Worm (Caenorhabditis elegans) whole organism, L2 larva: ENCODE data around the gene C15B12.8.

Source experiments
- C34F6.9 ChIP-seq: fragments of 150-350 bp; optimal IDR thresholded peaks from 2 replicates; lab custom pipeline; 2014; ENCODE audit warnings: missing biosample characterization, missing genetic modification characterization
- F13H6.1 ChIP-seq: sonication (generic microtip); optimal IDR thresholded peaks from 2 replicates; lab custom pipeline; 2016; ENCODE audit warnings: missing genetic modification characterization, missing compliant biosample characterization
- R02D3.7 ChIP-seq: fragments of 150-350 bp; optimal IDR thresholded peaks from 2 replicates; lab custom pipeline; 2014; ENCODE audit warnings: missing biosample characterization, missing genetic modification characterization
- Y55F3AM.14 ChIP-seq: fragments of 200-800 bp; sonication (Bioruptor generic); optimal IDR thresholded peaks from 2 replicates; lab custom pipeline; 2018; ENCODE audit warnings: mild to moderate bottlenecking, missing genetic modification characterization, missing compliant biosample characterization
- ZK546.5 ChIP-seq: sonication (generic microtip); optimal IDR thresholded peaks from 2 replicates; lab custom pipeline; 2017; ENCODE audit warnings: missing biosample characterization, missing genetic modification characterization
- alr-1 ChIP-seq: fragments of 150-350 bp; optimal IDR thresholded peaks from 2 replicates; lab custom pipeline; 2014; ENCODE audit warnings: missing biosample characterization, missing genetic modification characterization
- aly-2 ChIP-seq: fragments of 150-350 bp; optimal IDR thresholded peaks from 2 replicates; lab custom pipeline; 2014; ENCODE audit warnings: missing biosample characterization, missing genetic modification characterization
- ama-1 ChIP-seq: fragments of 150-350 bp; optimal IDR thresholded peaks from 2 replicates; lab custom pipeline; 2018; ENCODE audit warnings: inconsistent platforms
- blmp-1 ChIP-seq: sonication (generic microtip); optimal IDR thresholded peaks from 2 replicates; lab custom pipeline; 2017; ENCODE audit warnings: missing genetic modification characterization, mild to moderate bottlenecking, missing compliant biosample characterization, antibody characterized with exemption, moderate library complexity; ENCODE audit not compliant: insufficient read depth
- ceh-16 ChIP-seq: fragments of 150-350 bp; optimal IDR thresholded peaks from 2 replicates; lab custom pipeline; 2014; ENCODE audit warnings: missing biosample characterization, missing genetic modification characterization
- ceh-82 ChIP-seq: fragments of 150-350 bp; optimal IDR thresholded peaks from 2 replicates; lab custom pipeline; 2014; ENCODE audit warnings: missing biosample characterization, missing genetic modification characterization
- dmd-4 ChIP-seq: sonication (generic microtip); optimal IDR thresholded peaks from 2 replicates; lab custom pipeline; 2017; ENCODE audit warnings: missing biosample characterization, missing genetic modification characterization
- egl-27 ChIP-seq: sonication (generic microtip); optimal IDR thresholded peaks from 3 replicates; lab custom pipeline; 2017; ENCODE audit warnings: missing biosample characterization, missing genetic modification reagents, missing genetic modification characterization
- elt-3 ChIP-seq: sonication (generic microtip); optimal IDR thresholded peaks from 2 replicates; lab custom pipeline; 2017; ENCODE audit warnings: missing biosample characterization, missing genetic modification characterization
- lin-11 ChIP-seq: fragments of 150-350 bp; sonication (generic microtip); optimal IDR thresholded peaks from 2 replicates; lab custom pipeline; 2014; ENCODE audit warnings: missing biosample characterization, missing genetic modification characterization, inconsistent platforms, mixed read lengths
- lin-39 ChIP-seq: fragments of 150-350 bp; optimal IDR thresholded peaks from 2 replicates; lab custom pipeline; 2014; ENCODE audit warnings: missing biosample characterization, missing genetic modification reagents, missing genetic modification characterization
- lsy-2 ChIP-seq, 2 experiments: fragments of 150-350 bp in 1 of 2; sonication (generic microtip) in 1 of 2; optimal IDR thresholded peaks; 2 replicates each; lab custom pipeline; 2014 to 2017; ENCODE audit warnings: missing biosample characterization in 2 of 2, missing genetic modification characterization in 2 of 2
- mab-5 ChIP-seq: fragments of 150-350 bp; optimal IDR thresholded peaks from 2 replicates; lab custom pipeline; 2014; ENCODE audit warnings: missing biosample characterization, missing genetic modification characterization
- mbf-1 ChIP-seq: sonication (generic microtip); optimal IDR thresholded peaks from 2 replicates; lab custom pipeline; 2017; ENCODE audit warnings: missing biosample characterization, missing genetic modification characterization
- mdl-1 ChIP-seq, 2 experiments: fragments of 150-350 bp in 1 of 2; sonication (generic microtip) in 1 of 2; optimal IDR thresholded peaks; 2 replicates each; lab custom pipeline; 2017; ENCODE audit warnings: missing biosample characterization in 2 of 2, missing genetic modification characterization in 2 of 2
- nhr-10 ChIP-seq: sonication (generic microtip); optimal IDR thresholded peaks from 2 replicates; lab custom pipeline; 2017; ENCODE audit warnings: missing biosample characterization, missing genetic modification characterization
- nhr-11 ChIP-seq: fragments of 150-350 bp; optimal IDR thresholded peaks from 2 replicates; lab custom pipeline; 2014; ENCODE audit warnings: missing biosample characterization, missing genetic modification characterization
- nhr-12 ChIP-seq: fragments of 150-350 bp; optimal IDR thresholded peaks from 2 replicates; lab custom pipeline; 2014; ENCODE audit warnings: missing biosample characterization, missing genetic modification characterization
- nhr-129 ChIP-seq: fragments of 150-350 bp; optimal IDR thresholded peaks from 2 replicates; lab custom pipeline; 2014; ENCODE audit warnings: missing biosample characterization, missing genetic modification characterization
- nhr-23 ChIP-seq: fragments of 150-350 bp; optimal IDR thresholded peaks from 2 replicates; lab custom pipeline; 2014; ENCODE audit warnings: missing biosample characterization, missing genetic modification reagents, missing genetic modification characterization
- nhr-25 ChIP-seq: fragments of 150-350 bp; sonication (generic microtip); optimal IDR thresholded peaks from 3 replicates; lab custom pipeline; 2014; ENCODE audit warnings: missing biosample characterization, missing genetic modification characterization
- nhr-6 ChIP-seq: fragments of 150-350 bp; optimal IDR thresholded peaks from 2 replicates; lab custom pipeline; 2014; ENCODE audit warnings: missing biosample characterization, missing genetic modification characterization
- peb-1 ChIP-seq: fragments of 150-350 bp; optimal IDR thresholded peaks from 2 replicates; lab custom pipeline; 2014; ENCODE audit warnings: missing biosample characterization, missing genetic modification characterization
- skn-1 ChIP-seq: sonication (generic microtip); optimal IDR thresholded peaks from 2 replicates; lab custom pipeline; 2017; ENCODE audit warnings: missing biosample characterization, missing genetic modification characterization
- sma-3 ChIP-seq: sonication (generic microtip); optimal IDR thresholded peaks from 2 replicates; lab custom pipeline; 2016; ENCODE audit warnings: missing genetic modification reagents, missing genetic modification characterization, missing compliant biosample characterization
- sma-9 ChIP-seq, 2 experiments: fragments of 150-350 bp in 1 of 2; sonication (generic microtip) in 1 of 2; optimal IDR thresholded peaks; 2 replicates each; lab custom pipeline; 2014 to 2016; ENCODE audit warnings: missing genetic modification characterization in 2 of 2, mild to moderate bottlenecking in 1 of 2, missing biosample characterization in 1 of 2, missing compliant biosample characterization in 1 of 2, missing genetic modification reagents in 1 of 2, moderate library complexity in 1 of 2
- snpc-4 ChIP-seq: fragments of 150-350 bp; optimal IDR thresholded peaks from 2 replicates; lab custom pipeline; 2014; ENCODE audit warnings: missing biosample characterization, missing genetic modification characterization
- unc-39 ChIP-seq: fragments of 150-350 bp; optimal IDR thresholded peaks from 2 replicates; lab custom pipeline; 2014; ENCODE audit warnings: missing biosample characterization, missing genetic modification characterization
- unc-55 ChIP-seq: fragments of 150-350 bp; sonication (generic microtip); optimal IDR thresholded peaks from 3 replicates; lab custom pipeline; 2014; ENCODE audit warnings: missing biosample characterization, missing genetic modification reagents, missing genetic modification characterization
- unc-62 ChIP-seq: fragments of 150-350 bp; optimal IDR thresholded peaks from 2 replicates; lab custom pipeline; 2014; ENCODE audit warnings: missing biosample characterization, missing genetic modification reagents, missing genetic modification characterization
- zag-1 ChIP-seq: fragments of 150-350 bp; optimal IDR thresholded peaks from 2 replicates; lab custom pipeline; 2014; ENCODE audit warnings: missing biosample characterization, missing genetic modification characterization
- ztf-1 ChIP-seq: fragments of 200-800 bp; sonication (Bioruptor generic); conservative IDR thresholded peaks from 2 replicates; pipeline ENCODE4 v1.3.6; 2022; ENCODE audit warnings: missing genetic modification characterization, missing compliant biosample characterization
- ztf-11 ChIP-seq: sonication (generic microtip); optimal IDR thresholded peaks from 2 replicates; lab custom pipeline; 2017; ENCODE audit warnings: missing biosample characterization, missing genetic modification characterization

Gene C15B12.8

DNA sequence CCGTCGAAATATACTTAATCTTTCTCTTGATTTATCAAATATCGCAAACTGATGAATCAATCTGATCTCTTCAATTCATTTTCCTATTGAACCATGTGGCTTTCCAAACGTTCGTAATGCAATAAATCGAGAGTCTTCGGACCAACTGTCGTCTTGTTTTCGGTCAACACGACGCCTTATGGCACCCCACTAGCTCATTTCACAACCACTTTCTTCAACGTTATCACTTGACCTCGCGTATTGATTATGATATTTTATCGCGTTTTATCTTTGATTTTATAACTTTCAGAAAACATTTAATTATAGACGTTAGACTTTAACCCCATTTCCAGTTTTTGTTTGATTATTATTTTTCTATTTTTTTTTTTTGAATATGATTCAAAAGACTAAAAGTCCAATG lies 35.7 kb downstream of the C15B12.8 start:
- TF ChIP-seq alr-1 (tag; lab: Kevin White, UChicago), result no peak
- TF ChIP-seq ceh-82 (tag; lab: Kevin White, UChicago), result no peak
- no peak for TF ChIP-seq nhr-12
- peak; percentile 42 for TF ChIP-seq F13H6.1
- peak; percentile 44 for TF ChIP-seq nhr-129
- TF ChIP-seq dmd-4 (tag; lab: Kevin White, UChicago), result no peak
- no peak for TF ChIP-seq skn-1
- no peak for TF ChIP-seq snpc-4 (tag; lab: Kevin White, UChicago)
- no peak for TF ChIP-seq nhr-25 (tag; lab: Kevin White, UChicago)
- no peak for TF ChIP-seq peb-1 (tag; lab: Kevin White, UChicago)
- TF ChIP-seq lsy-2 (tag; optimal IDR thresholded peaks at IDR 0.05; lab: Kevin White, UChicago), result peak in 1 of 2 experiments; percentile 42
- no peak for TF ChIP-seq elt-3 (tag; lab: Kevin White, UChicago)
- TF ChIP-seq lin-11 (tag; lab: Kevin White, UChicago), result no peak
- TF ChIP-seq ama-1 (lab: Kevin White, UChicago), result no peak
- no peak for TF ChIP-seq unc-62 (GFP tag; lab: Kevin White, UChicago)
- no peak for TF ChIP-seq ZK546.5 (tag; lab: Kevin White, UChicago)
- no peak for TF ChIP-seq nhr-6 (tag; lab: Kevin White, UChicago)
- TF ChIP-seq sma-9 (GFP tag; optimal IDR thresholded peaks at IDR 0.05; lab: Kevin White, UChicago), result peak; percentile 38
- no peak for TF ChIP-seq sma-9 (tag; optimal IDR thresholded peaks at IDR 0.05; lab: Kevin White, UChicago)
- TF ChIP-seq mdl-1 (tag; optimal IDR thresholded peaks at IDR 0.05; lab: Kevin White, UChicago), result no peak
- TF ChIP-seq, all 48 proteins: peak for 4

DNA sequence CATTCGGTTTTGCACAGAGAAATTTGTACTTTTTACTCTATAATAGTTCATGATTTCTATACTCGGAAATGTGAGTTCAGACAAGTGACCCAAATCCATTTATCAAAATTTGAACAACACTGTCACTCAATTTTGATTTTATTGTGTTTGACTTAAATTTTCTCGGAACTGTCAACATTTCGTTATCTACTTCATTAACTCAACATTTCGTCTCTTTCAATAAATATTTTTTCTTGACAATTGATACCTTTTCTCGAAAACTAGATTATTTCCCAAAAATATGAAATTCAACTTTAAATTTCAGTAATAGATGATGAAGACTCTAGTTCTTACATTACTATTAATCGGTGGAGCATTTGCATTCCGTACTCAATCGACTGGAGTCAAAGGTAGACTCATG lies 36.6 kb downstream of the C15B12.8 start, which contains the start of gene ttr-36:
Gene ttr-36 (plus strand): TSS at position 301 of the 400 bp plus-strand sequence.
- TF ChIP-seq ztf-11 (tag; lab: Kevin White, UChicago), result no peak
- TF ChIP-seq nhr-25 (tag; lab: Kevin White, UChicago), result no peak
- no peak for TF ChIP-seq skn-1
- TF ChIP-seq unc-39, result no peak
- TF ChIP-seq nhr-10 (tag; lab: Kevin White, UChicago), result no peak
- TF ChIP-seq unc-55, result no peak
- TF ChIP-seq sma-3 (GFP tag; lab: Kevin White, UChicago), result no peak
- no peak for TF ChIP-seq lsy-2 (tag; optimal IDR thresholded peaks at IDR 0.05; lab: Kevin White, UChicago)
- no peak for TF ChIP-seq nhr-23 (tag; lab: Kevin White, UChicago)
- no peak for TF ChIP-seq dmd-4 (tag; lab: Kevin White, UChicago)
- TF ChIP-seq sma-9 (GFP tag; optimal IDR thresholded peaks at IDR 0.05; lab: Kevin White, UChicago), result no peak
- no peak for TF ChIP-seq sma-9 (tag; optimal IDR thresholded peaks at IDR 0.05; lab: Kevin White, UChicago)
- no peak for TF ChIP-seq F13H6.1
- TF ChIP-seq blmp-1, result no peak
- no peak for TF ChIP-seq nhr-11
- TF ChIP-seq snpc-4 (tag; lab: Kevin White, UChicago), result no peak
- no peak for TF ChIP-seq mab-5 (tag; lab: Kevin White, UChicago)
- TF ChIP-seq ceh-16, result no peak

DNA sequence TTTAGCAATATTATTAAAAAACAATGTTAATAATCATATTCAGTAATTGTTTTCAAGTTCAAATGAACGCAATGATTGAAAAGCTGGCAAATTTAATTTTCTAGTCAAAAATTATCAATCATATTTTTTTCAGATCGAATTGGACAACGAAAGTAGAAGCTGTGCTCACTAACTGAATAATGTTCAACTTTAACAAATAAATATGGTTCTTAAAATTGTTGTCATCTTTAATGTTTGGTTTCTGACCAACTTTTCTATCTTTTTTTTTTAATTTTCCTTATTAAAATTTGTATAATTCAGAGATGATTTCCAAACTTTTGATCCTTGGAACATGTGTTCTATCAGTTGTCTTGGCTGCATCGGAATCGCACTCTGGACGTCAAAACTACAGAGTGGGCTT lies 37.9 kb downstream of the C15B12.8 start, which contains the start of gene ttr-35:
Gene ttr-35 (plus strand): TSS at position 301 of the 400 bp plus-strand sequence.
- no peak for TF ChIP-seq dmd-4 (tag; lab: Kevin White, UChicago)
- no peak for TF ChIP-seq sma-9 (GFP tag; optimal IDR thresholded peaks at IDR 0.05; lab: Kevin White, UChicago)
- TF ChIP-seq sma-9 (tag; optimal IDR thresholded peaks at IDR 0.05; lab: Kevin White, UChicago), result no peak
- no peak for TF ChIP-seq alr-1 (tag; lab: Kevin White, UChicago)
- no peak for TF ChIP-seq nhr-6 (tag; lab: Kevin White, UChicago)
- TF ChIP-seq Y55F3AM.14 (GFP tag; lab: Kevin White, UChicago), result no peak
- no peak for TF ChIP-seq mbf-1 (tag; lab: Kevin White, UChicago)
- TF ChIP-seq ama-1 (lab: Kevin White, UChicago), result no peak
- no peak for TF ChIP-seq mdl-1 (tag; optimal IDR thresholded peaks at IDR 0.05; lab: Kevin White, UChicago)
- TF ChIP-seq aly-2 (tag; lab: Kevin White, UChicago), result no peak
- TF ChIP-seq R02D3.7 (tag; lab: Kevin White, UChicago), result no peak
- TF ChIP-seq ztf-1, result no peak
- no peak for TF ChIP-seq unc-55
- no peak for TF ChIP-seq egl-27
- TF ChIP-seq C34F6.9 (tag; lab: Kevin White, UChicago), result no peak
- no peak for TF ChIP-seq nhr-12
- no peak for TF ChIP-seq ztf-11 (tag; lab: Kevin White, UChicago)
- no peak for TF ChIP-seq zag-1
- no peak for TF ChIP-seq lin-39
